Fruit fly (Drosophila melanogaster): ENCODE data around the gene CG4074.

The CG4074 gene

DNA sequence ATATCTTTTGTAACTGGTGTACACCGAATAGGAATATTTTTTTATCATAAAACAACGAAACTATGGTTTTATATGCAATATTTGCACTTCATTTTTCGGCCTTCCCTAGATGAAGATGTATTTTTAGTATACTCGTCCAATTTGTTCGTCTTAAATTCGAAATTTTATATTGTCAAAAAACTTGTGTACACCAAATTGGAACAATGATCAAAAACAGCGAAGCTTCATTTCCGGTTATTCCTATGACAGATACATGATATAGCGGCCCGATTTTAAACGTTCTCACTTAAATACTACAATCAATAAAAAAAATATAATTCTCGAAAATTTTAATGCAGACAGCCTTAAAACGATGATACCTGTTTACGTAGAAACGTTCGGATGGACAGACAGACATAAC, 2.1 kb downstream of the CG4074 start:
- TF ChIP-seq CG9705 (GFP tag; optimal IDR thresholded peaks at IDR 0.05) (no peak), br (GFP tag; optimal IDR thresholded peaks at IDR 0.05) (no peak), h (GFP tag; optimal IDR thresholded peaks at IDR 0.05) (no peak), tai (GFP tag; optimal IDR thresholded peaks at IDR 0.05) (no peak), ey (GFP tag; optimal IDR thresholded peaks at IDR 0.05) (no peak), OdsH (GFP tag; optimal IDR thresholded peaks at IDR 0.05) (no peak), Abd-B (GFP tag; optimal IDR thresholded peaks at IDR 0.05) (no peak)

DNA sequence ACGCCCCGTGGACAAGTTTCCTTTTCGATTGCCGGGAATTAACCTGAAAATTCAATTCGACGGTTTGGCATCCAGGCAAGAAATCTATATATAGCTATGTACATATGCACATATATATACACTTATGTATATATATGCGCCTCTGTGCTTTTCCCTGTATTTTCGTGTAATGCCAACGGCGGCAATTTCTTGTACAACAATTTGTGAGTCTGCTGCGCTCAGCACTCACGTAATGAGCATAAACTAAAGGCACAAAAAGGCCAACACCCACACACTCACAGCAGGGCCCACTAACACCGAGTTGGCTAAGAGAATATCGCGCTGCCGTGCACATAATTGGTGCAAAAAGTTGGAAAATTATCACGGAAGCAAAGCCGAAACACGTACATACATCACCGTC, 7.8 kb downstream of the CG4074 start:
- TF ChIP-seq ey (GFP tag; optimal IDR thresholded peaks at IDR 0.05) (no peak), fru (GFP tag; optimal IDR thresholded peaks at IDR 0.05) (no peak), psq (GFP tag; optimal IDR thresholded peaks at IDR 0.05) (no peak), CG32264 (GFP tag; optimal IDR thresholded peaks at IDR 0.05) (no peak), Hr78 (GFP tag; optimal IDR thresholded peaks at IDR 0.05) (no peak)

DNA sequence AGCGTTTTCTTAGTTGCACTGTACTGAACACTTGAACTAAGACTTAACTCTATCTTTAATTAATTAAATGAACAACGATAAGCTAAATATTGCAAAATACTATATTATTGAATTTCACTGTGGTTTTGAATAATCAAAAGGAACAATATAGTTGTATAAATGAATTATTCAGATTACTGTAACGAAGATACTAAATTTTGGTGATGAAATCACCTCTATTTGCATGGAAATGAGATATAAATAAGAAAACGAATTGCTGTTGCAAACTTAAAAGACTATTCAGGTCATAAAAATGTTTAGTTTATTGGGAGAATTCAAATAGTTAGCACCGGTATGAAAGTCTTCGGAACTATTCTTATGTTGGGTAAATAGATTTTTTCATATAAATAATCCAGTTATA, 10.7 kb downstream of the CG4074 start, which contains the start of gene CG43251:
Gene CG43251, plus strand, starts transcription at position 301 of the 400 bp plus-strand sequence.
- no peak for TF ChIP-seq CrebA (GFP tag; optimal IDR thresholded peaks at IDR 0.05; ENCODE audit: borderline replicate concordance)
- TF ChIP-seq Sp1 (GFP tag; optimal IDR thresholded peaks at IDR 0.05): no peak
- TF ChIP-seq br (GFP tag; optimal IDR thresholded peaks at IDR 0.05): no peak
- TF ChIP-seq Mio (GFP tag; optimal IDR thresholded peaks at IDR 0.05): no peak
- TF ChIP-seq Dif (GFP tag; optimal IDR thresholded peaks at IDR 0.05; ENCODE audit: partially characterized antibody): no peak
- TF ChIP-seq foxo (GFP tag; optimal IDR thresholded peaks at IDR 0.05): no peak
- no peak for TF ChIP-seq dsf (GFP tag; optimal IDR thresholded peaks at IDR 0.05; ENCODE audit: borderline replicate concordance)

DNA sequence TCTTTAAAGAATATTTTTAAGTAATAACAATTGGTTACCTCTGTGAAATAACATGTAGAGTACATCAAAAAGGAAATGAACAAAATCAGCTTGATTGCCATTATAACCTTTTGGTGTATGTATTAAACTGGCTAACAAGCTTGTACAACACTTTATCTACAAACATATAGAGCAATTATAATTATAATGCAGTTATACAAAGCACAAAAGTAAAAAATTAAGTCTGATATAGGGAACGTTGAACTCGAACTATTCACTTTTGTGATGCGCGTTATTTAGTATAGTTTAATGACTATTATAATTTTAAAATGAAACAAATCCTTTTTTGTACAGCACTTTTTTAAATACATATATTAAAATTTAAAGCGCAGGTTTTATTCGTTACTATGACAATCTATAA, 13.7 kb downstream of the CG4074 start, which contains the start of gene CG33912:
Gene CG33912, minus strand, starts transcription at position 101 of the 400 bp plus-strand sequence.
- TF ChIP-seq CG32264 (GFP tag; optimal IDR thresholded peaks at IDR 0.05) (no peak), dmrt93B (GFP tag; optimal IDR thresholded peaks at IDR 0.05) (no peak), brk (GFP tag; optimal IDR thresholded peaks at IDR 0.05) (no peak), GATAd (GFP tag; optimal IDR thresholded peaks at IDR 0.05) (no peak), psq (GFP tag; optimal IDR thresholded peaks at IDR 0.05) (no peak), sv (GFP tag; optimal IDR thresholded peaks at IDR 0.05) (no peak), CrebA (GFP tag; optimal IDR thresholded peaks at IDR 0.05; ENCODE audit: borderline replicate concordance) (no peak), Abd-B (GFP tag; optimal IDR thresholded peaks at IDR 0.05) (no peak), woc (GFP tag; optimal IDR thresholded peaks at IDR 0.05) (no peak), br (GFP tag; optimal IDR thresholded peaks at IDR 0.05) (no peak), Dfd (GFP tag; optimal IDR thresholded peaks at IDR 0.05) (no peak)

DNA sequence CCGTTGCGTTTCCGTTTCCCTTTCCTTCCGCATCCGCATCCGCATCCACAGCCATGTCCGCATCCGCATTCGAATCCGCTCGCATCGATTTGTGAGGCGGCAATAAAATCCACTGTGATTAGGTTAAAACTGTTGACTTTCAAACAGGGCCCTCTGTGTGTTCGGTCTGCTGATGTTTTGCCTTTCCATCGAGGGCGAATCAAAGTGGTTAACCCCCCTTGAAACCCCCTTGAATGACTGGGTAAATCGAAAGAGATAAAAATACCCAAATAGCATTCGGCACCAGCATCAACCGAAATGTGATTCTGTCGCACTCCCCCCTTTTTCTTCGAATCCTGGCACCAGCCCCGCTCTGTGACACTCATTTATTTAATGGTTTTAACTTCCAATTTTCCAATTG, 16.3 kb downstream of the CG4074 start:
- TF ChIP-seq br (GFP tag; optimal IDR thresholded peaks at IDR 0.05) (no peak), psq (GFP tag; optimal IDR thresholded peaks at IDR 0.05) (no peak), Dfd (GFP tag; optimal IDR thresholded peaks at IDR 0.05) (no peak)

DNA sequence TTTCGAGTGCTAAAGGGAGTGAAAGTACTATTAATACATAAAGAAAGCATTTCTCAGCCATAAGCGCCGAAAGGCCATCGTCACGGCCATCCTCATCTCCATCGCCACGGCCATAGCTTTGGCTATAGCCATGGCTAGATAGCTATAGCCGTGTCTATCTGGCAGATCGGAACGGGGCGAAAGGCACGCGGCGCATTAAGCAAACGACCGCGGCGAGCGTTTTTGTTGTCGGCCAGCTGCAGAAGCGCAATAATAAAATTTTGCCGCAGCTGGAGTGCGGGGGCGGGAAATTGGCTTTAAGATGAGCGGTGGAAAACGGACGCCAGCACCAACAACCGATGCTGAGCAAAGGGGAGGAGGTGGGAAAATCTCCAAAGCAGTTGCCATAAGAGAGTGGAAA, 18.9 kb downstream of the CG4074 start:
- no peak for TF ChIP-seq OdsH (GFP tag; optimal IDR thresholded peaks at IDR 0.05)
- TF ChIP-seq lola (GFP tag; optimal IDR thresholded peaks at IDR 0.05): no peak
- no peak for TF ChIP-seq psq (GFP tag; optimal IDR thresholded peaks at IDR 0.05)
- TF ChIP-seq fru (GFP tag; optimal IDR thresholded peaks at IDR 0.05): no peak
- TF ChIP-seq Dif (GFP tag; optimal IDR thresholded peaks at IDR 0.05; ENCODE audit: partially characterized antibody): no peak
- TF ChIP-seq Vsx2 (GFP tag; optimal IDR thresholded peaks at IDR 0.05; ENCODE audit: partially characterized antibody): no peak
- no peak for TF ChIP-seq Jra (GFP tag; optimal IDR thresholded peaks at IDR 0.05)
- no peak for TF ChIP-seq Hr83 (GFP tag; optimal IDR thresholded peaks at IDR 0.05; ENCODE audit: poor library complexity, severe bottlenecking)
- TF ChIP-seq Hr78 (GFP tag; optimal IDR thresholded peaks at IDR 0.05): no peak
- TF ChIP-seq pan (optimal IDR thresholded peaks at IDR 0.05): no peak
- no peak for TF ChIP-seq Myc (optimal IDR thresholded peaks at IDR 0.05)
- no peak for TF ChIP-seq foxo (GFP tag; optimal IDR thresholded peaks at IDR 0.05)
- no peak for TF ChIP-seq Hnf4 (GFP tag; optimal IDR thresholded peaks at IDR 0.05)

Measured in whole organism, wandering third instar larva.